Worm (Caenorhabditis elegans) whole organism, L4/young adult: ENCODE measurements around the gene B0198.3.

Experiments
- W03F9.2 ChIP-seq: fragments of 150-350 bp; optimal IDR thresholded peaks from 2 replicates; lab custom pipeline; 2014; ENCODE audit warnings: missing biosample characterization, missing genetic modification characterization
- dao-5 ChIP-seq: sonication (generic microtip); optimal IDR thresholded peaks from 2 replicates; lab custom pipeline; 2016; ENCODE audit warnings: missing genotype, missing genetic modification characterization, moderate library complexity, missing compliant biosample characterization
- him-1 ChIP-seq: sonication (generic microtip); optimal IDR thresholded peaks from 2 replicates; lab custom pipeline; 2016; ENCODE audit warnings: missing genotype, missing genetic modification reagents, missing genetic modification characterization, missing compliant biosample characterization

DNA sequence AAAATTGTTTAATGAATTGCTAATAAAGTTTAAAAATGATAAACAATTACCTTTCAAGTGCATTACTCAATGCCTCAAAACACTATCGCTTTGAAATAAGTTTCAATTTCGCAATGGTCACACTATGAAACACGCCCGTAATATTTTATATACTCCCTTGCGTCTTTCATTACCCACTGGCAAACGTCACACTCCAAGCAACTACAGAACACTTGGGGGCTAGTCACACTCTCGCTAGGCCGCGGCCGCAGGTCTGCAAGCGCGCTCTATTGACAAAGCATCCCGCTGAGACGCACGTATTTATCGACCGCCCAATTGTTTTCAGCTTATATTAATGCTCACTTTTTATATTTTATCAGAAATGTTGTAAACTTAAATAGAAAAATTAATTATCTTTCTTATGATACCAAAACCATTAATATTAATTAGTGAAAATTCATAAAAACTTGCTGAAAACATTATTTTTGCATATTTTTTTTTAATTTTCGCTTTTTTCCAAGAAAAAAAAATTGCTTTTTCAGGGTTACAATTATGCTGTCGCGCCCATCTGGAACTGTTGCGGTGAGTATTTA lies 38.9 kb downstream of the B0198.3 start, which contains the start of the genes nmat-1 and ucr-2.1:
- TF ChIP-seq W03F9.2 (tag; lab: Kevin White, UChicago) (peak; percentile 77), him-1 (tag; lab: Kevin White, UChicago) (no peak), dao-5 (no peak)
